Fruit fly (Drosophila melanogaster) whole organism, adult: ENCODE data around the gene CG17124.

Source experiments
- CG11617 ChIP-seq: fragments of 200-800 bp; sonication (Bioruptor generic); optimal IDR thresholded peaks from 2 replicates; lab custom pipeline; 2017; ENCODE audit warnings: mild to moderate bottlenecking, missing biosample characterization, missing genetic modification reagents, missing genetic modification characterization
- CG12768 ChIP-seq: fragments of 200-800 bp; sonication (Bioruptor generic); optimal IDR thresholded peaks from 2 replicates; lab custom pipeline; 2017; ENCODE audit warnings: missing biosample characterization, missing genetic modification characterization, mild to moderate bottlenecking, moderate library complexity, missing genetic modification reagents
- CG14711 ChIP-seq: fragments of 200-800 bp; sonication (Bioruptor generic); optimal IDR thresholded peaks from 2 replicates; lab custom pipeline; 2018; ENCODE audit warnings: missing biosample characterization, mild to moderate bottlenecking, missing genetic modification characterization, moderate library complexity
- CG1620 ChIP-seq: fragments of 200-800 bp; sonication (Bioruptor generic); optimal IDR thresholded peaks from 2 replicates; lab custom pipeline; 2016; ENCODE audit warnings: missing biosample characterization, missing genetic modification characterization
- CG33017 ChIP-seq: fragments of 200-800 bp; sonication (Bioruptor generic); optimal IDR thresholded peaks from 2 replicates; lab custom pipeline; 2018; ENCODE audit warnings: missing biosample characterization, mild to moderate bottlenecking, missing genetic modification characterization, moderate library complexity
- CG5204 ChIP-seq: fragments of 200-800 bp; sonication (Bioruptor generic); optimal IDR thresholded peaks from 2 replicates; lab custom pipeline; 2016; ENCODE audit warnings: missing biosample characterization, missing genetic modification characterization
- CG7045 ChIP-seq: fragments of 200-800 bp; sonication (Bioruptor generic); optimal IDR thresholded peaks from 2 replicates; lab custom pipeline; 2017; ENCODE audit warnings: missing biosample characterization, mild to moderate bottlenecking, missing genetic modification characterization
- CG7101 ChIP-seq: fragments of 200-800 bp; sonication (Bioruptor generic); optimal IDR thresholded peaks from 2 replicates; lab custom pipeline; 2018; ENCODE audit warnings: missing biosample characterization, mild to moderate bottlenecking, missing genetic modification characterization, moderate library complexity
- Clk ChIP-seq: fragments of 200-800 bp; sonication (Bioruptor generic); optimal IDR thresholded peaks from 2 replicates; lab custom pipeline; 2017; ENCODE audit warnings: missing biosample characterization, missing genetic modification characterization
- Crg-1 ChIP-seq: fragments of 200-800 bp; sonication (Bioruptor generic); optimal IDR thresholded peaks from 2 replicates; lab custom pipeline; 2016; ENCODE audit warnings: missing biosample characterization, missing genetic modification characterization
- Hr96 ChIP-seq: fragments of 200-800 bp; sonication (Bioruptor generic); optimal IDR thresholded peaks from 2 replicates; lab custom pipeline; 2016; ENCODE audit warnings: missing biosample characterization, missing genetic modification characterization
- Mnt ChIP-seq: fragments of 200-800 bp; sonication (Bioruptor generic); optimal IDR thresholded peaks from 2 replicates; lab custom pipeline; 2016; ENCODE audit warnings: missing biosample characterization, mild to moderate bottlenecking, missing genetic modification characterization
- bab1 ChIP-seq: fragments of 200-800 bp; sonication (Bioruptor generic); optimal IDR thresholded peaks from 3 replicates; lab custom pipeline; 2019; ENCODE audit warnings: missing biosample characterization, mild to moderate bottlenecking, missing genetic modification characterization, moderate library complexity
- cic ChIP-seq: fragments of 200-800 bp; sonication (Bioruptor generic); optimal IDR thresholded peaks from 2 replicates; lab custom pipeline; 2017; ENCODE audit warnings: missing biosample characterization, mild to moderate bottlenecking, missing genetic modification characterization, moderate library complexity
- cnc ChIP-seq, 2 experiments: fragments of >200 bp; optimal IDR thresholded peaks; 2 replicates each; lab custom pipeline; 2017
- kay ChIP-seq: fragments of 200-800 bp; sonication (Bioruptor generic); peaks from one replicate; lab custom pipeline; 2016; ENCODE audit warnings: missing biosample characterization, missing genetic modification characterization, borderline replicate concordance
- ovo ChIP-seq: fragments of 200-800 bp; sonication (Bioruptor generic); optimal IDR thresholded peaks from 2 replicates; lab custom pipeline; 2016; ENCODE audit warnings: missing biosample characterization, missing genetic modification characterization
- pad ChIP-seq: fragments of 200-800 bp; sonication (Bioruptor generic); optimal IDR thresholded peaks from 3 replicates; lab custom pipeline; 2017; ENCODE audit warnings: missing biosample characterization, missing genetic modification characterization, mild to moderate bottlenecking, moderate library complexity, missing genetic modification reagents
- tj ChIP-seq: fragments of 200-800 bp; sonication (Bioruptor generic); optimal IDR thresholded peaks from 3 replicates; lab custom pipeline; 2017; ENCODE audit warnings: missing biosample characterization, mild to moderate bottlenecking, missing genetic modification characterization, moderate library complexity
- toe ChIP-seq: fragments of 200-800 bp; sonication (Bioruptor generic); optimal IDR thresholded peaks from 2 replicates; lab custom pipeline; 2016; ENCODE audit warnings: missing biosample characterization, missing genetic modification characterization

Gene CG17124

DNA sequence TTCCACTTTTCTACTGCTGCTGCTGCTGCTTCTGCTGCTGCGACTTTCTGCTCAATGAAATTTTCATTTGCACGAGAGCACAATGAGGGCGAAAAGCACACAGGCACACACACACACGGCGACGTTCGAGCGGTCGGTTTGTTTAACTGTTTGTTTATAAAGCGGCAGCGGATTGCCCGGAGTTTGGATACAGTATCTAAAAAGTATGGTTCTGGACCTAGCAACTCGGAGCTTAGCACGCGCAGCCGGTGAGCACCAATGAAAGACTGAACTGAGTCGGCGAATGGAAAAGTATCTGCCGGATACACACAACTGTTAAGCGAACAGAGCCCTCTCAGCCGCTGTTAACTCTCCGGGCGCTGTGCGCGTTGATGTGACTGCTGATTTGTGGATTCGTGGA lies at the start of gene CG17124:
Gene CG17124 (minus strand): TSS at position 277 of the 400 bp plus-strand sequence.
- TF ChIP-seq cic (GFP tag; lab: Kevin White, UChicago) = peak; percentile 50
- peak; percentile 38 for TF ChIP-seq tj (GFP tag; lab: Kevin White, UChicago)
- TF ChIP-seq CG33017 = peak; percentile 66
- peak; percentile 38 for TF ChIP-seq Hr96 (GFP tag; lab: Kevin White, UChicago)
- peak; percentile 48 for TF ChIP-seq CG7101 (tag; lab: Kevin White, UChicago)
- TF ChIP-seq bab1 = peak; percentile 26
- TF ChIP-seq Clk (GFP tag; lab: Kevin White, UChicago) = no peak
- TF ChIP-seq CG12768 (GFP tag; lab: Kevin White, UChicago) = peak; percentile 75
- TF ChIP-seq Mnt (GFP tag; lab: Kevin White, UChicago) = peak; percentile 63
- no peak for TF ChIP-seq pad (GFP tag; lab: Kevin White, UChicago)
- TF ChIP-seq CG7045 (GFP tag; lab: Kevin White, UChicago) = peak; percentile 23
- no peak for TF ChIP-seq CG14711 (tag; lab: Kevin White, UChicago)
- TF ChIP-seq toe (GFP tag; lab: Kevin White, UChicago) = no peak
- no peak for TF ChIP-seq cnc (optimal IDR thresholded peaks at IDR 0.05; lab: Kevin White, UChicago)
- TF ChIP-seq Crg-1 (GFP tag; lab: Kevin White, UChicago) = no peak
- peak; percentile 7 for TF ChIP-seq CG11617
- no peak for TF ChIP-seq kay (GFP tag; lab: Kevin White, UChicago)

DNA sequence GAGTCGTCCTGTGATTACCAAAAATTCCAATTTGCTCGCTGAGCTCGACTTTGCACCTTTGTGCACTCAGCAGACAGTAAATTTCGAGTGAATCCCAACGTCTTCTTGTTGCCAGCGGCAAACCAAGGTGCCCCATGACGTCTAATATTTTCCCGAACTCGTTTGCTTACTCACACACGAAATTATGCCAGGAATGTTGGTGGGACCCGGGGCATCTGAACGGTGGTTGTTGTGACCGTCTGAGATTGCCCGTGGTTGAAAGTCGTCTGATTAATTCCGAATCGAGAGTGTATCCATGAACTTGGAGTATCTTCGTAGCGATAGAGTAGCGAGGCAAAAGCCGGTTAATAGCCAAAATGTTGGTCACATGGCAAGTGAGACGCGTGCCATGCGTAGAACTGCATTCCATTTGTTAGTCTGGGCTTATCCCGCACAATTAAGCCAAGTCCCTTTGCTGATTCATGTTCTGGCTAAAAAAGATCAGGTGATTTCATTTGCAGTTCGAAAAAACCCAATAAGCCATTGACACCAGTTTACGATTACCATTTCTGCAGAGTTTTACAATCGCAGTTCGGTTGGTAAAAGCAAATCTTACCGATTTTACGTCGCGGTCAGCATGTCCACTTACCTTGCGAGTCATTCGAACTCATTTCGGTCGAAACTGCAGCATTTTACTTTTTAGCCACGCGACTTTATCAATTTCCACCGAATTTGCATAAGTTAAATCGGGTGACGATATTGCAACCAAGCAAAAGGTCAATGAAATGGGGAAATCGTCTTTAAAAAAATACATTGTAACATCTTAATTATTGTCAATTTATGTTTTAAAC lies 46.0 kb upstream of the CG17124 start:
- TF ChIP-seq CG33017 (no peak), pad (GFP tag; lab: Kevin White, UChicago) (no peak), CG14711 (tag; lab: Kevin White, UChicago) (no peak), bab1 (peak; percentile 61), tj (GFP tag; lab: Kevin White, UChicago) (peak; percentile 97), cic (GFP tag; lab: Kevin White, UChicago) (no peak), kay (GFP tag; lab: Kevin White, UChicago) (no peak), CG11617 (no peak), CG7101 (tag; lab: Kevin White, UChicago) (no peak), CG5204 (GFP tag; lab: Kevin White, UChicago) (no peak), ovo (GFP tag; lab: Kevin White, UChicago) (no peak), CG7045 (GFP tag; lab: Kevin White, UChicago) (no peak), toe (GFP tag; lab: Kevin White, UChicago) (no peak), CG12768 (GFP tag; lab: Kevin White, UChicago) (no peak)

DNA sequence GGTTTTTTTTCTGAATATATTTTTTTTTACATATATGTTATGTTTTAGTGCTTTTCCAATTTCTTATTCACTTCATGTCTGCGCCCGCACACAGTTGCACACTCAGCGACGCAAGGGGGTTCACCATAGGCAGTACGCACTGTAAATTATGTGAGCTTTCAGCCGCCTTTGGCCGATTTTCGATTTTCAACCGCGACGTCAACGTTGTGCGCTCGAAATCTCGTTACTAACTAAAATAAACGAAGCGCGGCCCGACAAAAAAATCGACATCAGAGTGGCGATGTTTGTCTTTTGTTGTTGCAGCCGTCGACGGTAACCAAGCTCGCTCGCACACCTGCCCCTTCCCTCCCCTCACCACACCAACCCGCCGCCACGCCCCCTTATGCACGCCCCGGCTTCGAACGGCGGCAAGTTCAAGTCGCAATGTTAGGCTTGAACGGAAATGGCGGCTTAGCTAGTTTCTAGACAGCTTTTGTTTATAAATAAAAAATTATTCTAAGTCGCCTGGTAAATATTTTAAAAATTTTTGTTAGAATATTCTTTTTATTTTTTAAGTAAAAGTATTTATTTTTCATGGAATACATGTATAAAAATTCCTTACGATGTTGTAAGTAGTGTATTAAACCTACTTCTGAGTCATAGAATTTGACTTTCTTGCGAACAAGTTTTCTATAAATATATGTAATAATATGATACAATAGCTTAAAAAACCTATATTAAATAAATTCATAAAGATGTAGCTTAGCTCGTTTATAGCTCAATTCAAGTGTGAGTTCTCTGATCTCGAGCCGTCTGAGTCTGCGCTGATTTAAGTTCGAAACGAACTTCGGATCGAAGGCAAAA lies 45.0 kb upstream of the CG17124 start, which contains the start of gene CG31869:
Gene CG31869 (minus strand): TSS at position 233 of the 843 bp plus-strand sequence.
- TF ChIP-seq tj (GFP tag; lab: Kevin White, UChicago) = peak; percentile 30
- no peak for TF ChIP-seq CG1620 (GFP tag; lab: Kevin White, UChicago)
- TF ChIP-seq cnc (optimal IDR thresholded peaks at IDR 0.05; lab: Kevin White, UChicago) = no peak
- no peak for TF ChIP-seq CG12768 (GFP tag; lab: Kevin White, UChicago)
- no peak for TF ChIP-seq bab1
- TF ChIP-seq cic (GFP tag; lab: Kevin White, UChicago) = no peak
- no peak for TF ChIP-seq CG14711 (tag; lab: Kevin White, UChicago)

DNA sequence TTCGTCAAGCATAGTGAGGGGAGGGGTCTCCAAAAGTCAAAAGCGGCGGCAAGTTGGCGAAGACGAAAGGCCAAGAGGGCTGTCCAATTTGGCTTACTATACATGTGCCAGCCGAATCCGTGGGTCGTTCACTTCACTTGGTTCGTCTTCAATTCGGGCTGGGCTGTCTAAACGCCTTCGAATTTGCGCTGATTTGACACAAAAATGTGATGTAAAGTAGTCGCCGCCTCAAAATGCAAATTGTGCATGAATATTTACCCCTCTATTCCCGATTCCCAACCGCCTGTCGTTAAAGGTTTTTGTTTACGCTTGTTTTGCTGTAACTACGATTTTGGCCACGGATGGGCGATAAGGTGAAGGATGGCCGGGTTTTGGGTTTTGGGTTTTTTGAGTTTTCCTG lies 39.6 kb upstream of the CG17124 start:
- peak; percentile 99 for TF ChIP-seq tj (GFP tag; lab: Kevin White, UChicago)
- TF ChIP-seq Mnt (GFP tag; lab: Kevin White, UChicago) = no peak
- no peak for TF ChIP-seq CG12768 (GFP tag; lab: Kevin White, UChicago)

DNA sequence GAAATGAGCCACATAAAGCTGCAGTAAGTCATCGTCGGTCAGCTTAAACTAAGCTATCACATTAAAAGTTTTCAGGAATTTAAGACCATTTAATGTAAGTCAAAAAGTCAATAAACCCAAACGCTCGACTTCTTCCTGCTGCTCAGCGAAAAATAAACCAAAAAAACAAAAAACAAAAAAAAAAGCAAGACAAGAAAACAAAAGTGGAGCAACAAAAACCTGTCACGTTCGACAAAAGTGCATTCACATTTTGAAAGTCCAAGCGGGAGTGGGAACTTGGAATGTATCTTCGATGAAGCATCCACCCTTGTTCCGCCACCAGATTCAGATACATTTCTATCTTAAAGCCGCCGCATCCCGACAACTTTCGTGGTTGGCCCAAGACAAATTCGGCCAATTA lies 37.9 kb upstream of the CG17124 start:
- TF ChIP-seq Clk (GFP tag; lab: Kevin White, UChicago) = no peak
- TF ChIP-seq CG33017 = no peak
- TF ChIP-seq tj (GFP tag; lab: Kevin White, UChicago) = peak; percentile 31

DNA sequence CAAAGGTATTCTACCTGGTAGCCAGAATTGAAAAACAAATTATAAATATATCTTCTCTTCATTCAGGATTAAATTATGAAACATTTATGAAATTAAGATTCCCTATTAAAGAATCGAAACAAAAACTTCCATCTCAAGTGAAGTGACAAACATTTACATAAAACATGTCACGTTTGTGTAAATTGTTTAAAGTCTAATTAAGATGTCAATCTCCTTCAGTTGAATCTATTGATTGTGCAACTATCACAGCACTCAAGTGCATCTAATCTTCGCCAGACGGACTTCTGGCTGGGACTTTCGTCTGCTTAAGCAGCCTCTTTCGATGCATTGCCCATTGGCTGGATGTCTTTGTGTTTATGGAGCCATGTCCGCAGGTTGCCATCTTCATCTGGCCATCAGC lies 35.9 kb upstream of the CG17124 start:
- TF ChIP-seq cic (GFP tag; lab: Kevin White, UChicago) = no peak
- TF ChIP-seq toe (GFP tag; lab: Kevin White, UChicago) = no peak
- no peak for TF ChIP-seq CG12768 (GFP tag; lab: Kevin White, UChicago)
- TF ChIP-seq Clk (GFP tag; lab: Kevin White, UChicago) = no peak
- no peak for TF ChIP-seq CG7045 (GFP tag; lab: Kevin White, UChicago)
- TF ChIP-seq kay (GFP tag; lab: Kevin White, UChicago) = no peak
- TF ChIP-seq pad (GFP tag; lab: Kevin White, UChicago) = no peak
- TF ChIP-seq Hr96 (GFP tag; lab: Kevin White, UChicago) = no peak
- no peak for TF ChIP-seq CG1620 (GFP tag; lab: Kevin White, UChicago)
- TF ChIP-seq cnc (optimal IDR thresholded peaks at IDR 0.05; lab: Kevin White, UChicago) = no peak
- TF ChIP-seq Mnt (GFP tag; lab: Kevin White, UChicago) = no peak
- no peak for TF ChIP-seq CG5204 (GFP tag; lab: Kevin White, UChicago)
- no peak for TF ChIP-seq CG33017
- TF ChIP-seq Crg-1 (GFP tag; lab: Kevin White, UChicago) = no peak
- TF ChIP-seq tj (GFP tag; lab: Kevin White, UChicago) = no peak
- TF ChIP-seq CG14711 (tag; lab: Kevin White, UChicago) = no peak
- no peak for TF ChIP-seq CG7101 (tag; lab: Kevin White, UChicago)
- TF ChIP-seq CG11617 = no peak
